Fruit fly (Drosophila melanogaster) S2 (cell line): ENCODE results near the gene CG43678.

Experiments used
- CG8478 ChIP-seq: fragments of >200 bp; optimal IDR thresholded peaks from 2 replicates; lab custom pipeline; 2018
- CTCF ChIP-seq, 2 experiments: fragments of >200 bp; optimal IDR thresholded peaks; 2 replicates each; lab custom pipeline; 2018

DNA sequence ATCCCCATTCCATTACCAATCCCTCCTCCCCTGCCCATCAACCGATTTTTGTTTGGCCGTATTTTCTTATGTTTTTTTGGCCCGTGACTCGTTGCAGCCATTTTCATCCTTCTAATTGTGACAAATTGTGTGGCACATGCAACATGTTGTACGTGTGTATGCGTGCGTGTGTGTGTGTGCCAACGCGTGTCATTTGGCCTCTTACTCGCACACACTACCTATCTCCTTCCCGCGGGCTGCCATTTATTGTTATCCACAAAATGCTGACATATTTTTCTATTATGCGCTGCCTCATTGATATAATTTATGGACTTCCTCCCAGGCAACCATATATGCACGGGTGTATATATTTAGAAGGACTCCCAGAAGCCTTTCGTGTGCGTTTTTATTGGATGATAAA lies 17.5 kb downstream of the CG43678 start:
- TF ChIP-seq CG8478 (lab: Kevin White, UChicago) (no peak), CTCF (optimal IDR thresholded peaks at IDR 0.05; lab: Kevin White, UChicago) (no peak)
